Fruit fly (Drosophila melanogaster) whole organism, wandering third instar larva: ENCODE measurements around the gene CG18404.

Source experiments
- Myc ChIP-seq: fragments of >200 bp; optimal IDR thresholded peaks from 2 replicates; lab custom pipeline; 2017
- foxo ChIP-seq, 2 experiments: fragments of 200-800 bp; sonication (Bioruptor generic); optimal IDR thresholded peaks; 2 replicates in 1 of 2; 3 replicates in 1 of 2; lab custom pipeline; 2016 to 2017; ENCODE audit warnings: missing biosample characterization in 2 of 2, missing genetic modification characterization in 2 of 2
- lola ChIP-seq: fragments of >200 bp; optimal IDR thresholded peaks from 2 replicates; lab custom pipeline; 2017; ENCODE audit warnings: missing biosample characterization, missing genetic modification characterization

dm6 chr3R:30296035-30296434 is 43.1 kb downstream of the CG18404 start:
- TF ChIP-seq lola (GFP tag; lab: Kevin White, UChicago): no peak
- TF ChIP-seq Myc (lab: Kevin White, UChicago): no peak
- peak in 1 of 2 experiments; percentile 88 for TF ChIP-seq foxo (GFP tag; optimal IDR thresholded peaks at IDR 0.05; lab: Kevin White, UChicago)
